Worm (Caenorhabditis elegans) whole organism, late embryonic: Measurements from ENCODE around the gene faah-4.

Experiments used
- C08G9.2 ChIP-seq: sonication (generic microtip); optimal IDR thresholded peaks from 2 replicates; lab custom pipeline; 2016; ENCODE audit warnings: mild to moderate bottlenecking, missing genetic modification characterization, moderate library complexity, missing compliant biosample characterization
- K02D7.2 ChIP-seq: sonication (generic microtip); optimal IDR thresholded peaks from 2 replicates; lab custom pipeline; 2017; ENCODE audit warnings: mild to moderate bottlenecking, missing genetic modification characterization, missing compliant biosample characterization
- Y22D7AL.16 ChIP-seq: sonication (generic microtip); optimal IDR thresholded peaks from 2 replicates; lab custom pipeline; 2016; ENCODE audit warnings: missing genetic modification characterization, missing compliant biosample characterization
- ceh-18 ChIP-seq: sonication (generic microtip); optimal IDR thresholded peaks from 2 replicates; lab custom pipeline; 2016; ENCODE audit warnings: missing genetic modification characterization, missing compliant biosample characterization
- ceh-19 ChIP-seq: fragments of 200-800 bp; sonication (Bioruptor generic); optimal IDR thresholded peaks from 2 replicates; lab custom pipeline; 2018; ENCODE audit warnings: mild to moderate bottlenecking, missing genetic modification characterization, missing compliant biosample characterization
- ceh-2 ChIP-seq: sonication (generic microtip); optimal IDR thresholded peaks from 2 replicates; lab custom pipeline; 2016; ENCODE audit warnings: missing genotype, missing genetic modification characterization, missing compliant biosample characterization
- ceh-24 ChIP-seq: sonication (generic microtip); optimal IDR thresholded peaks from 2 replicates; lab custom pipeline; 2016; ENCODE audit warnings: mild to moderate bottlenecking, missing genetic modification characterization, missing compliant biosample characterization
- ceh-30 ChIP-seq: fragments of 150-350 bp; optimal IDR thresholded peaks from 2 replicates; lab custom pipeline; 2014; ENCODE audit warnings: missing biosample characterization, missing genetic modification characterization
- ceh-34 ChIP-seq: sonication (generic microtip); optimal IDR thresholded peaks from 2 replicates; lab custom pipeline; 2016; ENCODE audit warnings: mild to moderate bottlenecking, missing genetic modification characterization, missing compliant biosample characterization
- ceh-48 ChIP-seq: sonication (generic microtip); optimal IDR thresholded peaks from 2 replicates; lab custom pipeline; 2016; ENCODE audit warnings: missing genetic modification characterization, inconsistent platforms, missing compliant biosample characterization
- ceh-6 ChIP-seq: fragments of 200-800 bp; sonication (Bioruptor generic); optimal IDR thresholded peaks from 2 replicates; lab custom pipeline; 2018; ENCODE audit warnings: mild to moderate bottlenecking, missing genetic modification characterization, missing compliant biosample characterization
- ceh-9 ChIP-seq: sonication (generic microtip); optimal IDR thresholded peaks from 2 replicates; lab custom pipeline; 2016; ENCODE audit warnings: mild to moderate bottlenecking, missing genetic modification characterization, inconsistent platforms, missing compliant biosample characterization
- dve-1 ChIP-seq: sonication (generic microtip); optimal IDR thresholded peaks from 2 replicates; lab custom pipeline; 2017; ENCODE audit warnings: antibody characterized with exemption, mild to moderate bottlenecking, missing genetic modification characterization, missing compliant biosample characterization
- elt-4 ChIP-seq: sonication (generic microtip); optimal IDR thresholded peaks from 2 replicates; lab custom pipeline; 2016; ENCODE audit warnings: missing genetic modification characterization, missing compliant biosample characterization
- ets-4 ChIP-seq: sonication (generic microtip); optimal IDR thresholded peaks from 2 replicates; lab custom pipeline; 2016; ENCODE audit warnings: missing genetic modification characterization, missing compliant biosample characterization
- fkh-6 ChIP-seq: sonication (generic microtip); optimal IDR thresholded peaks from 2 replicates; lab custom pipeline; 2016; ENCODE audit warnings: missing genetic modification characterization, missing compliant biosample characterization
- hlh-13 ChIP-seq: fragments of 200-800 bp; sonication (Bioruptor generic); optimal IDR thresholded peaks from 2 replicates; lab custom pipeline; 2018; ENCODE audit warnings: mild to moderate bottlenecking, missing genetic modification characterization, missing compliant biosample characterization
- hlh-6 ChIP-seq: sonication (generic microtip); optimal IDR thresholded peaks from 2 replicates; lab custom pipeline; 2016; ENCODE audit warnings: missing genotype, missing genetic modification characterization, missing compliant biosample characterization
- hlh-8 ChIP-seq: sonication (generic microtip); optimal IDR thresholded peaks from 2 replicates; lab custom pipeline; 2016; ENCODE audit warnings: missing genotype, missing genetic modification characterization, missing compliant biosample characterization
- lim-6 ChIP-seq: sonication (generic microtip); optimal IDR thresholded peaks from 2 replicates; lab custom pipeline; 2016; ENCODE audit warnings: missing genetic modification characterization, missing compliant biosample characterization
- lin-11 ChIP-seq: fragments of 200-800 bp; sonication (Bioruptor generic); optimal IDR thresholded peaks from 2 replicates; lab custom pipeline; 2018; ENCODE audit warnings: mild to moderate bottlenecking, missing genetic modification characterization, missing compliant biosample characterization
- nfya-1 ChIP-seq: sonication (generic microtip); optimal IDR thresholded peaks from 2 replicates; lab custom pipeline; 2017; ENCODE audit warnings: missing genetic modification characterization, mild to moderate bottlenecking, missing compliant biosample characterization, antibody characterized with exemption, moderate library complexity
- nhr-11 ChIP-seq: fragments of 150-350 bp; optimal IDR thresholded peaks from 2 replicates; lab custom pipeline; 2014; ENCODE audit warnings: missing biosample characterization, missing genetic modification characterization
- nhr-232 ChIP-seq: sonication (generic microtip); optimal IDR thresholded peaks from 2 replicates; lab custom pipeline; 2016; ENCODE audit warnings: missing genetic modification characterization, missing compliant biosample characterization
- npax-4 ChIP-seq: sonication (generic microtip); optimal IDR thresholded peaks from 2 replicates; lab custom pipeline; 2016; ENCODE audit warnings: missing genetic modification characterization, missing compliant biosample characterization
- odd-2 ChIP-seq: sonication (generic microtip); optimal IDR thresholded peaks from 2 replicates; lab custom pipeline; 2017; ENCODE audit warnings: antibody characterized with exemption, mild to moderate bottlenecking, missing genetic modification characterization, missing compliant biosample characterization
- pat-9 ChIP-seq: fragments of 200-800 bp; sonication (Bioruptor generic); optimal IDR thresholded peaks from 2 replicates; lab custom pipeline; 2018; ENCODE audit warnings: mild to moderate bottlenecking, missing genetic modification characterization, moderate library complexity, missing compliant biosample characterization
- pax-1 ChIP-seq: fragments of 150-350 bp; optimal IDR thresholded peaks from 2 replicates; lab custom pipeline; 2014; ENCODE audit warnings: missing biosample characterization, missing genetic modification characterization
- pqm-1 ChIP-seq: sonication (generic microtip); optimal IDR thresholded peaks from 2 replicates; lab custom pipeline; 2016; ENCODE audit warnings: missing genetic modification characterization, missing compliant biosample characterization
- rnt-1 ChIP-seq: sonication (generic microtip); optimal IDR thresholded peaks from 2 replicates; lab custom pipeline; 2016; ENCODE audit warnings: missing genetic modification characterization, missing compliant biosample characterization
- sox-2 ChIP-seq: fragments of 200-800 bp; sonication (Bioruptor generic); IDR thresholded peaks from 2 replicates; pipeline ENCODE4 v1.3.6; 2022; ENCODE audit warnings: missing genetic modification reagents, missing genetic modification characterization, missing compliant biosample characterization
- syd-9 ChIP-seq: sonication (generic microtip); optimal IDR thresholded peaks from 2 replicates; lab custom pipeline; 2016; ENCODE audit warnings: mild to moderate bottlenecking, missing genetic modification characterization, moderate library complexity, missing compliant biosample characterization
- ttx-3 ChIP-seq: sonication (generic microtip); optimal IDR thresholded peaks from 2 replicates; lab custom pipeline; 2016; ENCODE audit warnings: missing genetic modification reagents, missing genetic modification characterization, missing compliant biosample characterization
- unc-86 ChIP-seq: sonication (generic microtip); optimal IDR thresholded peaks from 2 replicates; lab custom pipeline; 2016; ENCODE audit warnings: missing genetic modification characterization, missing compliant biosample characterization
- zip-5 ChIP-seq: sonication (generic microtip); optimal IDR thresholded peaks from 2 replicates; lab custom pipeline; 2016; ENCODE audit warnings: missing genetic modification characterization, missing compliant biosample characterization
- ztf-16 ChIP-seq: sonication (generic microtip); optimal IDR thresholded peaks from 2 replicates; lab custom pipeline; 2017; ENCODE audit warnings: missing genetic modification characterization, missing compliant biosample characterization

Gene faah-4

ce11 chrIII:11908660-11909059 lies 1.0 kb downstream of the faah-4 start, which contains the start of gene fbxb-24:
fbxb-24 (plus strand) TSS chrIII:11908960.
- no peak for TF ChIP-seq lim-6
- TF ChIP-seq dve-1 (tag; lab: Kevin White, UChicago) = no peak
- no peak for TF ChIP-seq elt-4
- TF ChIP-seq ceh-48 (tag; lab: Kevin White, UChicago) = no peak
- TF ChIP-seq Y22D7AL.16 (tag; lab: Kevin White, UChicago) = no peak
- no peak for TF ChIP-seq ceh-19 (GFP tag; lab: Kevin White, UChicago)
- TF ChIP-seq odd-2 (tag; lab: Kevin White, UChicago) = no peak
- no peak for TF ChIP-seq pqm-1 (tag; lab: Kevin White, UChicago)
- TF ChIP-seq ets-4 (tag; lab: Kevin White, UChicago) = no peak
- no peak for TF ChIP-seq hlh-13 (GFP tag; lab: Kevin White, UChicago)
- TF ChIP-seq ceh-24 (tag; lab: Kevin White, UChicago) = no peak
- TF ChIP-seq npax-4 = no peak
- TF ChIP-seq, all 69 proteins: peak for 0

DNA sequence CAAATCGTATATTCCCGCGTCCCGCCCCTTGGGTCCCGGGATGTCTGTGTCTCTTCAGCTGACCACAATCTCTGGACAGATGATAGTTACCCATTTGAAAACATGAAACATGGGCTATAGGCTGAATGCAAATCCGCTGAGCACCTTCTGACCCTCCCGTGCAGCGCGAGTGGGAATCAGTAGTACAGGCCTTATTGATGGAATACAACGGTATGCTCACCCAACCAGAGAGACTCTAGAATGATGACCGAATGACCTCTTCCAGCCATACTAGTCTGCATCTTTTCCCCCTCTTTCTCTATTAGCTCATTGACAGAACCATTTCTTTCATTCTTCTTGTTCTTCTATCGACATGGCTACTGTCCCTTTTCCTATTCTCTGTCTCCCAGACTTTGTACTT lies 2.5 kb downstream of the faah-4 start, which contains the start of gene sdz-33:
sdz-33 (plus strand) TSS at position 301 of the 400 bp plus-strand sequence.
- TF ChIP-seq nhr-232 (tag; lab: Kevin White, UChicago) (no peak), ceh-2 (no peak), unc-86 (tag; lab: Kevin White, UChicago) (no peak)

ce11 chrIII:11902782-11903181 lies 6.9 kb downstream of the faah-4 start:
- TF ChIP-seq K02D7.2 (tag; lab: Kevin White, UChicago) (no peak), ceh-18 (no peak), ztf-16 (tag; lab: Kevin White, UChicago) (no peak), ceh-34 (tag; lab: Kevin White, UChicago) (no peak), elt-4 (no peak), nfya-1 (tag; lab: Kevin White, UChicago) (no peak), syd-9 (tag; lab: Kevin White, UChicago) (no peak), pax-1 (tag; lab: Kevin White, UChicago) (no peak), npax-4 (no peak), fkh-6 (tag; lab: Kevin White, UChicago) (no peak), hlh-8 (tag; lab: Kevin White, UChicago) (no peak)

- no peak for TF ChIP-seq odd-2 (tag; lab: Kevin White, UChicago)
- TF ChIP-seq nfya-1 (tag; lab: Kevin White, UChicago) = peak; percentile 60
These were observed 9.7 kb downstream of the faah-4 start for ce11 chrIII:11900022-11900421.

ce11 chrIII:11898169-11898568 lies 11.5 kb downstream of the faah-4 start, which contains the start of gene tsen-2:
tsen-2 (minus strand) TSS chrIII:11898269.
- TF ChIP-seq hlh-6 (tag; lab: Kevin White, UChicago) (no peak), ceh-9 (tag; lab: Kevin White, UChicago) (no peak), zip-5 (tag; lab: Kevin White, UChicago) (no peak), hlh-13 (GFP tag; lab: Kevin White, UChicago) (no peak), ceh-6 (GFP tag; lab: Kevin White, UChicago) (no peak), ceh-30 (no peak), nhr-11 (tag; lab: Kevin White, UChicago) (no peak), pat-9 (tag; lab: Kevin White, UChicago) (no peak), ttx-3 (tag; lab: Kevin White, UChicago) (no peak), sox-2 (GFP tag; lab: Robert Waterston, UW) (no peak), rnt-1 (no peak), syd-9 (tag; lab: Kevin White, UChicago) (no peak), lin-11 (tag; lab: Kevin White, UChicago) (no peak), C08G9.2 (tag; lab: Kevin White, UChicago) (no peak)
- TF ChIP-seq, all 69 proteins: peak for 0
